Worm (Caenorhabditis elegans) whole organism, midembryonic: Measurements from ENCODE around the gene C36C5.14.

Experiments
- med-1 ChIP-seq: sonication (generic microtip); optimal IDR thresholded peaks from 2 replicates; lab custom pipeline; 2017; ENCODE audit warnings: missing genetic modification characterization, mild to moderate bottlenecking, missing compliant biosample characterization, antibody characterized with exemption, missing genetic modification reagents; ENCODE audit not compliant: insufficient read depth
- ref-1 ChIP-seq: fragments of 200-800 bp; sonication (Bioruptor generic); conservative IDR thresholded peaks from 2 replicates; pipeline ENCODE4 v1.3.6; 2022; ENCODE audit warnings: missing genetic modification reagents, missing genetic modification characterization, missing compliant biosample characterization

ce11 chrV:3146932-3147331 lies 18.4 kb downstream of the C36C5.14 start, which contains the start of gene srab-11:
- TF ChIP-seq ref-1 (GFP tag; lab: Robert Waterston, UW) (no peak), med-1 (no peak)
